Worm (Caenorhabditis elegans) whole organism, mixed stage, embryonic: ENCODE data around the gene bli-6.
A peak's percentile ranks its signal among the peaks of the same experiment; 100 is the strongest.

ENCODE experiments used
- M03D4.4 ChIP-seq: sonication (generic microtip); optimal IDR thresholded peaks from 2 replicates; lab custom pipeline; 2017; ENCODE audit warnings: mild to moderate bottlenecking, missing genetic modification characterization, missing compliant biosample characterization
- bed-3 ChIP-seq: fragments of 200-800 bp; sonication (Bioruptor generic); optimal IDR thresholded peaks from 3 replicates; lab custom pipeline; 2018; ENCODE audit warnings: mild to moderate bottlenecking, missing genetic modification characterization, moderate library complexity, missing compliant biosample characterization
- blmp-1 ChIP-seq: fragments of 150-350 bp; optimal IDR thresholded peaks from 2 replicates; lab custom pipeline; 2014; ENCODE audit warnings: missing biosample characterization, missing genetic modification characterization
- ceh-39 ChIP-seq: fragments of 150-350 bp; optimal IDR thresholded peaks from 2 replicates; lab custom pipeline; 2014; ENCODE audit warnings: missing biosample characterization, missing genetic modification characterization
- ceh-43 ChIP-seq: fragments of 200-800 bp; sonication (Bioruptor generic); optimal IDR thresholded peaks from 2 replicates; lab custom pipeline; 2018; ENCODE audit warnings: mild to moderate bottlenecking, missing genetic modification characterization, moderate library complexity, missing compliant biosample characterization
- ceh-83 ChIP-seq: fragments of 200-800 bp; sonication (Bioruptor generic); optimal IDR thresholded peaks from 2 replicates; lab custom pipeline; 2018; ENCODE audit warnings: mild to moderate bottlenecking, missing genetic modification characterization, missing compliant biosample characterization
- ces-1 ChIP-seq: fragments of 150-350 bp; optimal IDR thresholded peaks from 2 replicates; lab custom pipeline; 2014; ENCODE audit warnings: missing biosample characterization, missing genetic modification reagents, missing genetic modification characterization
- cnd-1 ChIP-seq: fragments of 200-800 bp; sonication (Bioruptor generic); optimal IDR thresholded peaks from 2 replicates; lab custom pipeline; 2018; ENCODE audit warnings: mild to moderate bottlenecking, missing genetic modification characterization, missing compliant biosample characterization
- drap-1 ChIP-seq: fragments of 200-800 bp; sonication (Bioruptor generic); optimal IDR thresholded peaks from 3 replicates; lab custom pipeline; 2018; ENCODE audit warnings: mild to moderate bottlenecking, missing genetic modification characterization, missing compliant biosample characterization
- elt-1 ChIP-seq: sonication (generic microtip); optimal IDR thresholded peaks from 2 replicates; lab custom pipeline; 2017; ENCODE audit warnings: missing genetic modification characterization, mild to moderate bottlenecking, missing compliant biosample characterization, antibody characterized with exemption, moderate library complexity, borderline replicate concordance; ENCODE audit not compliant: insufficient read depth
- elt-3 ChIP-seq: fragments of 150-350 bp; optimal IDR thresholded peaks from 2 replicates; lab custom pipeline; 2014; ENCODE audit warnings: missing biosample characterization, missing genetic modification characterization
- flh-1 ChIP-seq: fragments of 200-800 bp; sonication (Bioruptor generic); optimal IDR thresholded peaks from 2 replicates; lab custom pipeline; 2018; ENCODE audit warnings: mild to moderate bottlenecking, missing genetic modification characterization, moderate library complexity, missing compliant biosample characterization
- ham-2 ChIP-seq: fragments of 200-800 bp; sonication (Bioruptor generic); optimal IDR thresholded peaks from 2 replicates; lab custom pipeline; 2018; ENCODE audit warnings: mild to moderate bottlenecking, missing genetic modification characterization, missing compliant biosample characterization
- hlh-1 ChIP-seq: fragments of 150-350 bp; optimal IDR thresholded peaks from 2 replicates; lab custom pipeline; 2014; ENCODE audit warnings: missing biosample characterization, missing genetic modification reagents, missing genetic modification characterization
- lin-13 ChIP-seq: fragments of 150-350 bp; optimal IDR thresholded peaks from 2 replicates; lab custom pipeline; 2014; ENCODE audit warnings: missing biosample characterization, missing genetic modification characterization
- lin-32 ChIP-seq: fragments of 200-800 bp; sonication (Bioruptor generic); optimal IDR thresholded peaks from 2 replicates; lab custom pipeline; 2018; ENCODE audit warnings: mild to moderate bottlenecking, missing genetic modification characterization, missing compliant biosample characterization
- lsy-2 ChIP-seq: fragments of 150-350 bp; optimal IDR thresholded peaks from 2 replicates; lab custom pipeline; 2014; ENCODE audit warnings: missing biosample characterization, missing genetic modification characterization
- mab-5 ChIP-seq: fragments of 150-350 bp; optimal IDR thresholded peaks from 2 replicates; lab custom pipeline; 2014; ENCODE audit warnings: missing biosample characterization, missing genetic modification characterization
- mep-1 ChIP-seq: fragments of 150-350 bp; optimal IDR thresholded peaks from 2 replicates; lab custom pipeline; 2017; ENCODE audit warnings: missing biosample characterization, missing genetic modification reagents, missing genetic modification characterization, inconsistent platforms
- mls-2 ChIP-seq: sonication (generic microtip); optimal IDR thresholded peaks from 2 replicates; lab custom pipeline; 2016; ENCODE audit warnings: mild to moderate bottlenecking, missing genetic modification characterization, moderate library complexity, missing compliant biosample characterization
- nhr-12 ChIP-seq: fragments of 150-350 bp; optimal IDR thresholded peaks from 2 replicates; lab custom pipeline; 2014; ENCODE audit warnings: missing biosample characterization, missing genetic modification characterization
- nhr-2 ChIP-seq: fragments of 150-350 bp; optimal IDR thresholded peaks from 2 replicates; lab custom pipeline; 2014; ENCODE audit warnings: missing biosample characterization, missing genetic modification characterization
- nhr-237 ChIP-seq: fragments of 150-350 bp; optimal IDR thresholded peaks from 2 replicates; lab custom pipeline; 2014; ENCODE audit warnings: missing biosample characterization, missing genetic modification characterization
- nhr-28 ChIP-seq: fragments of 150-350 bp; optimal IDR thresholded peaks from 2 replicates; lab custom pipeline; 2014; ENCODE audit warnings: missing biosample characterization, missing genetic modification characterization
- nhr-76 ChIP-seq: sonication (generic microtip); optimal IDR thresholded peaks from 2 replicates; lab custom pipeline; 2017; ENCODE audit warnings: missing biosample characterization, missing genetic modification characterization
- pha-4 ChIP-seq: fragments of 150-350 bp; optimal IDR thresholded peaks from 2 replicates; lab custom pipeline; 2018; ENCODE audit warnings: missing biosample characterization, missing genetic modification reagents, missing genetic modification characterization
- sem-2 ChIP-seq: fragments of 200-800 bp; sonication (Bioruptor generic); optimal IDR thresholded peaks from 2 replicates; lab custom pipeline; 2018; ENCODE audit warnings: mild to moderate bottlenecking, missing genetic modification characterization, missing compliant biosample characterization
- snpc-4 ChIP-seq: fragments of 150-350 bp; optimal IDR thresholded peaks from 2 replicates; lab custom pipeline; 2014; ENCODE audit warnings: missing biosample characterization, missing genetic modification characterization
- sptf-1 ChIP-seq: sonication (generic microtip); optimal IDR thresholded peaks from 2 replicates; lab custom pipeline; 2017; ENCODE audit warnings: mild to moderate bottlenecking, missing genetic modification characterization, moderate library complexity, missing compliant biosample characterization
- tbx-8 ChIP-seq: fragments of 200-800 bp; sonication (Bioruptor generic); optimal IDR thresholded peaks from 2 replicates; lab custom pipeline; 2018; ENCODE audit warnings: mild to moderate bottlenecking, missing genetic modification characterization, moderate library complexity, missing compliant biosample characterization
- unc-120 ChIP-seq: sonication (generic microtip); optimal IDR thresholded peaks from 2 replicates; lab custom pipeline; 2017; ENCODE audit warnings: missing genetic modification characterization, missing compliant biosample characterization; ENCODE audit not compliant: poor library complexity, severe bottlenecking
- unc-39 ChIP-seq: fragments of 150-350 bp; optimal IDR thresholded peaks from 2 replicates; lab custom pipeline; 2014; ENCODE audit warnings: missing biosample characterization, missing genetic modification characterization
- unc-62 ChIP-seq: fragments of 150-350 bp; optimal IDR thresholded peaks from 2 replicates; lab custom pipeline; 2014; ENCODE audit warnings: missing biosample characterization, missing genetic modification reagents, missing genetic modification characterization
- zip-8 ChIP-seq: fragments of 150-350 bp; optimal IDR thresholded peaks from 2 replicates; lab custom pipeline; 2014; ENCODE audit warnings: missing biosample characterization, missing genetic modification characterization
- ztf-11 ChIP-seq: fragments of 150-350 bp; optimal IDR thresholded peaks from 2 replicates; lab custom pipeline; 2014; ENCODE audit warnings: missing biosample characterization, missing genetic modification characterization

Gene bli-6

DNA sequence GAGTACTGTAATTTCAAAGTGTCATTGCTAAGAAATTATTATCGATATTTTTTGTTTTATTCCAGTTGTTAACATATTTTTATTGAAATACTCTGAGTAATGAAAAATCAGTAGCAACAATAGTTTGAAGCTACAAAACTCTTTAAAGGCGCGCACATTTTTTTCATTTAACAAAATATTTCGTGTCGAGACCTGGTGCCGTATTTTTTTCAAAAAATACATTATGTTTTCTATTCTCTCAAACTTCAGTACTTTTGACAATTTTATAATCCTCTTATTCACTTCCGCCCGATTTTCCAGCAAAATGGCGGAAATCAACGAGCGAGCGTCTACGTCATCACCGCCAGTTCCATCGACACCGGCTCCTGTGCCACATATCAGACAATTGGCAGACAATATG lies 43.0 kb upstream of the bli-6 start, which contains the start of gene blos-2:
blos-2 (plus strand) TSS at position 301 of the 400 bp plus-strand sequence.
- TF ChIP-seq sptf-1 (tag; lab: Kevin White, UChicago) (no peak), ceh-39 (tag; lab: Kevin White, UChicago) (no peak), sem-2 (no peak), M03D4.4 (no peak), lin-13 (no peak), ham-2 (GFP tag; lab: Kevin White, UChicago) (no peak), unc-120 (tag; lab: Kevin White, UChicago) (no peak), flh-1 (GFP tag; lab: Kevin White, UChicago) (no peak), elt-1 (tag; lab: Kevin White, UChicago) (no peak), pha-4 (tag; lab: Kevin White, UChicago) (no peak), hlh-1 (tag; lab: Kevin White, UChicago) (no peak), drap-1 (GFP tag; lab: Kevin White, UChicago) (no peak)

DNA sequence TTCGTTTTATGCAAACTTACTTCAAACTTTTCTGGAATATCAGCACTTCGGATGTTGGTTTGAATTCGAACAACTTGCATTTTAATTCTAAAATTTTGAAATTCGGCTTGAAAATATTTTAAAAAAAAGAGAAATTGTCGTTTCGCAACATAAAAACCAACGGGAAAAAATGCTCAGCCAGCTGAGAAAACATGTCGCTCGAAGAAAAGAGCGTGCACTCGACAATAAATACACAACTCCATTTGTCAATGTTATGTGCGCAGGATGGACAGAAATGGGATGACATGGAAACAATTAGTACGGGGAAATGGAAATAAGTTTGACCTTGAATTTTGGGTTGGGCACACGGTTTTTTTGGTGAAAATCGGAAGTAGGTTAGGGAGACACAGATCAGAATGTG lies 41.0 kb upstream of the bli-6 start, which contains the start of gene mif-4:
mif-4 (minus strand) TSS at position 87 of the 400 bp plus-strand sequence.
- TF ChIP-seq snpc-4 (tag; lab: Kevin White, UChicago) (no peak), ces-1 (GFP tag; lab: Kevin White, UChicago) (peak; percentile 9)

DNA sequence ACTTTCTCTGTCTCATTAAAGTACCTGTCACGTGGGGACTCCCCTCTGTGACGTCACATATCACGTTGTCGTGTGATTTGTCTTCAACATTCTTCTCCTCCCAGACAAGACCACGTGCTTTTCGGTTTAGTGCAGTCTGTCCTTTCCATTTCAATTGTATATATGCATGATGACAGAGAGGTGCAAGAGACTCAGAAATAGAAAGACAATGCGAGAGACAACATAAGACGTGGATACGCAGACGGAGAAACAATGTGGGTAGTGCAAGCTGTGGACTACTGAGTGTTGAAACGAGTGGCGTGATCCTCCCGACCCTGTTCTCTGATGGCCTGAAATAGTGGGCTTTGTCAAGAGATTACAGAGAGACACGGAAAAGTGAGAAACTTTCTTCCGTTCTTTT lies 40.1 kb upstream of the bli-6 start:
- no peak for TF ChIP-seq ztf-11 (tag; lab: Kevin White, UChicago)
- peak; percentile 43 for TF ChIP-seq zip-8
- peak; percentile 78 for TF ChIP-seq unc-62 (GFP tag; lab: Kevin White, UChicago)
- TF ChIP-seq nhr-237 (tag; lab: Kevin White, UChicago) = peak; percentile 33
- peak; percentile 0 for TF ChIP-seq drap-1 (GFP tag; lab: Kevin White, UChicago)
- peak; percentile 39 for TF ChIP-seq lsy-2 (tag; lab: Kevin White, UChicago)
- TF ChIP-seq mep-1 (tag; lab: Kevin White, UChicago) = peak; percentile 20
- peak; percentile 77 for TF ChIP-seq ces-1 (GFP tag; lab: Kevin White, UChicago)
- TF ChIP-seq unc-39 (tag; lab: Kevin White, UChicago) = no peak
- TF ChIP-seq nhr-28 (tag; lab: Kevin White, UChicago) = no peak
- peak; percentile 4 for TF ChIP-seq blmp-1 (tag; lab: Kevin White, UChicago)
- no peak for TF ChIP-seq snpc-4 (tag; lab: Kevin White, UChicago)
- no peak for TF ChIP-seq tbx-8
- TF ChIP-seq cnd-1 (tag; lab: Kevin White, UChicago) = peak; percentile 15
- TF ChIP-seq unc-120 (tag; lab: Kevin White, UChicago) = peak; percentile 39
- peak; percentile 22 for TF ChIP-seq lin-13
- TF ChIP-seq mls-2 (tag; lab: Kevin White, UChicago) = no peak
- TF ChIP-seq nhr-76 (tag; lab: Kevin White, UChicago) = no peak
- TF ChIP-seq elt-3 = peak; percentile 61
- peak; percentile 22 for TF ChIP-seq ham-2 (GFP tag; lab: Kevin White, UChicago)
- no peak for TF ChIP-seq ceh-83
- peak; percentile 70 for TF ChIP-seq pha-4 (tag; lab: Kevin White, UChicago)
- no peak for TF ChIP-seq mab-5 (tag; lab: Kevin White, UChicago)
- peak; percentile 6 for TF ChIP-seq M03D4.4
- no peak for TF ChIP-seq flh-1 (GFP tag; lab: Kevin White, UChicago)
- no peak for TF ChIP-seq sptf-1 (tag; lab: Kevin White, UChicago)
- no peak for TF ChIP-seq bed-3 (GFP tag; lab: Kevin White, UChicago)
- no peak for TF ChIP-seq nhr-2 (tag; lab: Kevin White, UChicago)
- TF ChIP-seq ceh-43 (GFP tag; lab: Kevin White, UChicago) = no peak
- no peak for TF ChIP-seq elt-1 (tag; lab: Kevin White, UChicago)
- TF ChIP-seq hlh-1 (tag; lab: Kevin White, UChicago) = no peak
- no peak for TF ChIP-seq ceh-39 (tag; lab: Kevin White, UChicago)
- no peak for TF ChIP-seq nhr-12
- TF ChIP-seq sem-2 = no peak
- TF ChIP-seq lin-32 (GFP tag; lab: Kevin White, UChicago) = no peak
- TF ChIP-seq, all 35 proteins: peak for 15
